Fruit fly (Drosophila melanogaster) whole organism, prepupa: ENCODE results near the gene Nuak.

ENCODE experiments used
- Blimp-1 ChIP-seq: fragments of 200-800 bp; sonication (Bioruptor generic); optimal IDR thresholded peaks from 3 replicates; lab custom pipeline; 2017; ENCODE audit warnings: missing biosample characterization, missing genetic modification characterization, mild to moderate bottlenecking, moderate library complexity, missing genetic modification reagents
- CG10631 ChIP-seq: fragments of 200-800 bp; sonication (Bioruptor generic); optimal IDR thresholded peaks from 2 replicates; lab custom pipeline; 2016; ENCODE audit warnings: missing biosample characterization, missing genetic modification characterization
- CG10669 ChIP-seq: fragments of 200-800 bp; sonication (Bioruptor generic); optimal IDR thresholded peaks from 3 replicates; lab custom pipeline; 2018; ENCODE audit warnings: missing biosample characterization, mild to moderate bottlenecking, missing genetic modification characterization, moderate library complexity
- CG11294 ChIP-seq: fragments of 200-800 bp; sonication (Bioruptor generic); IDR thresholded peaks from 2 replicates; pipeline ENCODE4 v1.3.6; 2022; ENCODE audit warnings: missing biosample characterization, missing genetic modification characterization
- CG11762 ChIP-seq: fragments of 200-800 bp; sonication (Bioruptor generic); optimal IDR thresholded peaks from 3 replicates; lab custom pipeline; 2016; ENCODE audit warnings: missing biosample characterization, missing genetic modification characterization; ENCODE audit not compliant: insufficient read depth
- CG11902 ChIP-seq: fragments of 200-800 bp; sonication (Bioruptor generic); optimal IDR thresholded peaks from 3 replicates; lab custom pipeline; 2016; ENCODE audit warnings: missing biosample characterization, missing genetic modification characterization
- CG15336 ChIP-seq: fragments of 200-800 bp; sonication (Bioruptor generic); IDR thresholded peaks from 2 replicates; pipeline ENCODE4 v1.3.6; 2022; ENCODE audit warnings: missing biosample characterization, missing genetic modification characterization
- CG1621 ChIP-seq: fragments of 200-800 bp; sonication (Bioruptor generic); optimal IDR thresholded peaks from 3 replicates; lab custom pipeline; 2018; ENCODE audit warnings: missing biosample characterization, mild to moderate bottlenecking, missing genetic modification characterization
- CG32006 ChIP-seq: fragments of 200-800 bp; sonication (Bioruptor generic); optimal IDR thresholded peaks from 3 replicates; lab custom pipeline; 2017; ENCODE audit warnings: missing biosample characterization, mild to moderate bottlenecking, missing genetic modification characterization
- CG34406 ChIP-seq: fragments of 200-800 bp; sonication (Bioruptor generic); optimal IDR thresholded peaks from 3 replicates; lab custom pipeline; 2016; ENCODE audit warnings: missing biosample characterization, missing genetic modification characterization
- CG4318 ChIP-seq: fragments of 200-800 bp; sonication (Bioruptor generic); optimal IDR thresholded peaks from 3 replicates; lab custom pipeline; 2017; ENCODE audit warnings: missing biosample characterization, mild to moderate bottlenecking, missing genetic modification characterization
- CG6163 ChIP-seq: fragments of 200-800 bp; sonication (Bioruptor generic); IDR thresholded peaks from 3 replicates; pipeline ENCODE4 v1.3.6; 2022; ENCODE audit warnings: missing biosample characterization, missing genetic modification characterization
- CG6792 ChIP-seq: fragments of 200-800 bp; sonication (Bioruptor generic); optimal IDR thresholded peaks from 3 replicates; lab custom pipeline; 2016; ENCODE audit warnings: missing biosample characterization, missing genetic modification characterization
- CG6854 ChIP-seq: fragments of 200-800 bp; sonication (Bioruptor generic); optimal IDR thresholded peaks from 2 replicates; lab custom pipeline; 2017; ENCODE audit warnings: missing biosample characterization, mild to moderate bottlenecking, missing genetic modification characterization
- CG7368 ChIP-seq: fragments of 200-800 bp; sonication (Bioruptor generic); optimal IDR thresholded peaks from 3 replicates; lab custom pipeline; 2016; ENCODE audit warnings: missing biosample characterization, missing genetic modification characterization
- CG8119 ChIP-seq: fragments of 200-800 bp; sonication (Bioruptor generic); IDR thresholded peaks from 3 replicates; pipeline ENCODE4 v1.3.6; 2022; ENCODE audit warnings: missing biosample characterization, missing genetic modification characterization
- CG8319 ChIP-seq: fragments of 200-800 bp; sonication (Bioruptor generic); optimal IDR thresholded peaks from 3 replicates; lab custom pipeline; 2016; ENCODE audit warnings: missing biosample characterization, missing genetic modification characterization
- CG8632 ChIP-seq: fragments of 200-800 bp; sonication (Bioruptor generic); optimal IDR thresholded peaks from 3 replicates; lab custom pipeline; 2016; ENCODE audit warnings: missing biosample characterization, missing genetic modification characterization
- CG9139 ChIP-seq: fragments of 200-800 bp; sonication (Bioruptor generic); optimal IDR thresholded peaks from 3 replicates; lab custom pipeline; 2017; ENCODE audit warnings: missing biosample characterization, mild to moderate bottlenecking, missing genetic modification characterization
- Eip75B ChIP-seq: fragments of 200-800 bp; sonication (Bioruptor generic); optimal IDR thresholded peaks from 3 replicates; lab custom pipeline; 2016; ENCODE audit warnings: missing biosample characterization, missing genetic modification characterization
- Eip78C ChIP-seq: fragments of 200-800 bp; sonication (Bioruptor generic); peaks from one replicate; lab custom pipeline; 2016; ENCODE audit warnings: missing biosample characterization, missing genetic modification characterization
- Eip93F ChIP-seq: fragments of 200-800 bp; sonication (Bioruptor generic); optimal IDR thresholded peaks from 2 replicates; lab custom pipeline; 2016; ENCODE audit warnings: missing biosample characterization, mild to moderate bottlenecking, missing genetic modification characterization
- Ets21C ChIP-seq: fragments of 200-800 bp; sonication (Bioruptor generic); optimal IDR thresholded peaks from 3 replicates; lab custom pipeline; 2016; ENCODE audit warnings: missing biosample characterization, missing genetic modification characterization
- Ets96B ChIP-seq: fragments of 200-800 bp; optimal IDR thresholded peaks from 2 replicates; lab custom pipeline; 2019; ENCODE audit warnings: missing biosample characterization, mild to moderate bottlenecking, missing genetic modification characterization, moderate library complexity
- Gug ChIP-seq: fragments of 200-800 bp; sonication (Bioruptor generic); IDR thresholded peaks from 2 replicates; pipeline ENCODE4 v1.3.6; 2022; ENCODE audit warnings: missing biosample characterization, missing genetic modification characterization
- Hr38 ChIP-seq: sonication (Bioruptor generic); optimal IDR thresholded peaks from 2 replicates; lab custom pipeline; 2016; ENCODE audit warnings: missing biosample characterization, missing genetic modification characterization
- Hr39 ChIP-seq: fragments of 200-800 bp; sonication (Bioruptor generic); optimal IDR thresholded peaks from 2 replicates; lab custom pipeline; 2016; ENCODE audit warnings: missing biosample characterization, missing genetic modification characterization
- Hr4 ChIP-seq: fragments of 200-800 bp; sonication (Bioruptor generic); optimal IDR thresholded peaks from 3 replicates; lab custom pipeline; 2016; ENCODE audit warnings: missing biosample characterization, missing genetic modification characterization
- Lpt ChIP-seq: fragments of 200-800 bp; sonication (Bioruptor generic); optimal IDR thresholded peaks from 3 replicates; lab custom pipeline; 2016; ENCODE audit warnings: missing biosample characterization, missing genetic modification characterization
- Met ChIP-seq: fragments of 200-800 bp; sonication (Bioruptor generic); optimal IDR thresholded peaks from 3 replicates; lab custom pipeline; 2016; ENCODE audit warnings: missing biosample characterization, missing genetic modification characterization
- Sox102F ChIP-seq: fragments of 200-800 bp; sonication (Bioruptor generic); optimal IDR thresholded peaks from 2 replicates; lab custom pipeline; 2016; ENCODE audit warnings: missing biosample characterization, mild to moderate bottlenecking, missing genetic modification characterization
- Sox14 ChIP-seq: fragments of 200-800 bp; sonication (Bioruptor generic); optimal IDR thresholded peaks from 3 replicates; lab custom pipeline; 2016; ENCODE audit warnings: missing biosample characterization, missing genetic modification characterization
- Sox15 ChIP-seq: fragments of 200-800 bp; sonication (Bioruptor generic); optimal IDR thresholded peaks from 3 replicates; lab custom pipeline; 2016; ENCODE audit warnings: missing biosample characterization, missing genetic modification characterization
- achi ChIP-seq: fragments of 200-800 bp; sonication (Bioruptor generic); optimal IDR thresholded peaks from 3 replicates; lab custom pipeline; 2016; ENCODE audit warnings: missing biosample characterization, missing genetic modification characterization
- acj6 ChIP-seq: fragments of 200-800 bp; sonication (Bioruptor generic); optimal IDR thresholded peaks from 3 replicates; lab custom pipeline; 2016; ENCODE audit warnings: missing biosample characterization, missing genetic modification characterization
- dac ChIP-seq: fragments of 200-800 bp; sonication (Bioruptor generic); optimal IDR thresholded peaks from 2 replicates; lab custom pipeline; 2017; ENCODE audit warnings: missing biosample characterization, mild to moderate bottlenecking, missing genetic modification characterization
- dsx ChIP-seq: fragments of 200-800 bp; optimal IDR thresholded peaks from 3 replicates; lab custom pipeline; 2019; ENCODE audit warnings: missing biosample characterization, mild to moderate bottlenecking, missing genetic modification characterization, moderate library complexity; ENCODE audit not compliant: poor library complexity, severe bottlenecking
- eg ChIP-seq: fragments of 200-800 bp; sonication (Bioruptor generic); IDR thresholded peaks from 3 replicates; pipeline ENCODE4 v1.3.6; 2022; ENCODE audit warnings: missing biosample characterization, missing genetic modification characterization
- esn ChIP-seq: fragments of 200-800 bp; sonication (Bioruptor generic); optimal IDR thresholded peaks from 2 replicates; lab custom pipeline; 2016; ENCODE audit warnings: missing biosample characterization, mild to moderate bottlenecking, missing genetic modification characterization, moderate library complexity
- fd59A ChIP-seq: fragments of 200-800 bp; sonication (Bioruptor generic); optimal IDR thresholded peaks from 2 replicates; lab custom pipeline; 2017; ENCODE audit warnings: missing biosample characterization, mild to moderate bottlenecking, missing genetic modification characterization, missing genetic modification reagents
- fd85E ChIP-seq: fragments of 200-800 bp; sonication (Bioruptor generic); optimal IDR thresholded peaks from 3 replicates; lab custom pipeline; 2016; ENCODE audit warnings: missing biosample characterization, missing genetic modification characterization
- pdm3 ChIP-seq: fragments of 200-800 bp; sonication (Bioruptor generic); optimal IDR thresholded peaks from 3 replicates; lab custom pipeline; 2016; ENCODE audit warnings: missing biosample characterization, missing genetic modification characterization
- salr ChIP-seq, 2 experiments: fragments of 200-800 bp; sonication (Bioruptor generic); optimal IDR thresholded peaks; 3 replicates each; lab custom pipeline; 2016 to 2018; ENCODE audit warnings: missing biosample characterization in 2 of 2, missing genetic modification characterization in 2 of 2, mild to moderate bottlenecking in 1 of 2
- spab ChIP-seq: fragments of 200-800 bp; sonication (Bioruptor generic); optimal IDR thresholded peaks from 2 replicates; lab custom pipeline; 2017; ENCODE audit warnings: missing biosample characterization, mild to moderate bottlenecking, missing genetic modification characterization, missing genetic modification reagents
- ss ChIP-seq, 2 experiments: fragments of 200-800 bp; sonication (Bioruptor generic); optimal IDR thresholded peaks; 2 replicates in 1 of 2; 3 replicates in 1 of 2; lab custom pipeline; 2017 to 2018; ENCODE audit warnings: mild to moderate bottlenecking in 2 of 2, missing biosample characterization in 2 of 2, missing genetic modification characterization in 2 of 2, moderate library complexity in 1 of 2
- topi ChIP-seq: fragments of 200-800 bp; sonication (Bioruptor generic); optimal IDR thresholded peaks from 3 replicates; lab custom pipeline; 2016; ENCODE audit warnings: missing biosample characterization, missing genetic modification characterization
- vri ChIP-seq: fragments of 200-800 bp; sonication (Bioruptor generic); optimal IDR thresholded peaks from 3 replicates; lab custom pipeline; 2016; ENCODE audit warnings: missing biosample characterization, mild to moderate bottlenecking, missing genetic modification characterization

Gene Nuak

DNA sequence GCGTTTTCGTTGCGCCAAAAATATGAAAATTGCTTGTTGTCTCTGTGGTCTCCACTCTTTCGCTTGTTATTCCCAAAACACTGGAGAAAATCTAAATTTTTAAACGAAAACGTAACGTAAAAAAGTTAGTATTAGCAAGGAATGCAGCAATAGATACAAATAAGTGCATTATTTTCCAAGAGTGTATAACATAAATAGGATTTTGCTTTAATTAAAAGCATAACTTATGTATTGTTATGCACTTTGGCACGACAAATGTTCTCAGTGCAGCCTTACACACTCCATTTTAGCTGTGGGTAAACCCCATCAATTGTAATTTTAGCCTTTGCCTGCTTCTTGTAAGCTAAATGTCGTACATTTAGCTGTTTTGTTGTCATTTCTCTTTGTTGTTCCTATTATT is 11.9 kb downstream of the Nuak start (continued):
- TF ChIP-seq Sox14 (no peak), salr (GFP tag; optimal IDR thresholded peaks at IDR 0.05; lab: Kevin White, UChicago) (no peak), Blimp-1 (no peak), dac (GFP tag; lab: Kevin White, UChicago) (no peak), fd59A (GFP tag; lab: Kevin White, UChicago) (no peak), CG8319 (GFP tag; lab: Kevin White, UChicago) (no peak), Eip78C (GFP tag; lab: Kevin White, UChicago) (peak; percentile 68), CG34406 (GFP tag; lab: Kevin White, UChicago) (peak; percentile 3), CG8119 (GFP tag; lab: Robert Waterston, UW) (peak; percentile 39; the same call in 1 of the 3 replicates), CG6792 (GFP tag; lab: Kevin White, UChicago) (peak; percentile 10), eg (GFP tag; lab: Robert Waterston, UW) (peak; percentile 64; the same call in 2 of the 3 replicates), Hr4 (GFP tag; lab: Kevin White, UChicago) (peak; percentile 48), Hr38 (GFP tag; lab: Kevin White, UChicago) (no peak), dsx (GFP tag; lab: Kevin White, UChicago) (no peak), CG11762 (no peak), CG10631 (GFP tag; lab: Kevin White, UChicago) (peak; percentile 10), CG15336 (GFP tag; lab: Robert Waterston, UW) (peak; percentile 59; the same call in 1 of the 2 replicates), CG11294 (GFP tag; lab: Robert Waterston, UW) (no peak), Hr39 (GFP tag; lab: Kevin White, UChicago) (no peak), achi (GFP tag; lab: Kevin White, UChicago) (peak; percentile 42), esn (GFP tag; lab: Kevin White, UChicago) (peak; percentile 15), ss (GFP tag; optimal IDR thresholded peaks at IDR 0.05; lab: Kevin White, UChicago) (no peak), CG9139 (GFP tag; lab: Kevin White, UChicago) (no peak), CG4318 (peak; percentile 13), acj6 (no peak), Ets96B (tag; lab: Kevin White, UChicago) (no peak), pdm3 (GFP tag; lab: Kevin White, UChicago) (peak; percentile 19), Eip75B (no peak)
- TF ChIP-seq, all 60 proteins: peak for 19

DNA sequence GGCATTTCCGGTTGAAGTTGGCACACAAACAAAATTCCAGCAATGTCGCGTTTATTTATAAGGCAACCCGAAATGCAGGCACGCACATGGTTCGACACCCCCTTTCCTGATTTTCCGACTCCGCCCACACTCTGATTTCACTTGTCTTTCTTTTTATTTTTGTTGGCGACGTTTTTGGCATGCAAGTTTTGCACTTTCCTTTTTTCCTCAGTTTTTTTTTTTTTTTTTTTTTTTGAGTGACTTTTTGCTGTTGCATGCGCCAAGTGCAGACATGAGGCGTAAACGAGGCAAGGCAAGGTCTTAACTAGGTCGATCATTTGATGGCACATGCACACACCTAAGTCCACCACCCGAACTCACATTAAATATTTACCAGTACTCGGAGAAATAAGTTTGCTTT is 18.0 kb downstream of the Nuak start:
- TF ChIP-seq CG1621 (tag; lab: Kevin White, UChicago) (no peak), CG6163 (peak; percentile 61; the same call in 2 of the 3 replicates), Eip93F (GFP tag; lab: Kevin White, UChicago) (no peak), fd85E (GFP tag; lab: Kevin White, UChicago) (no peak), Sox15 (no peak), CG6854 (GFP tag; lab: Kevin White, UChicago) (no peak), dsx (GFP tag; lab: Kevin White, UChicago) (no peak), ss (GFP tag; optimal IDR thresholded peaks at IDR 0.05; lab: Kevin White, UChicago) (no peak), CG10631 (GFP tag; lab: Kevin White, UChicago) (no peak), CG9139 (GFP tag; lab: Kevin White, UChicago) (no peak), spab (GFP tag; lab: Kevin White, UChicago) (no peak), Ets21C (GFP tag; lab: Kevin White, UChicago) (no peak), Hr38 (GFP tag; lab: Kevin White, UChicago) (no peak), esn (GFP tag; lab: Kevin White, UChicago) (no peak), topi (GFP tag; lab: Kevin White, UChicago) (no peak), Sox102F (GFP tag; lab: Kevin White, UChicago) (no peak), Eip75B (no peak), fd59A (GFP tag; lab: Kevin White, UChicago) (no peak), CG7368 (GFP tag; lab: Kevin White, UChicago) (no peak), CG32006 (no peak), Gug (no peak), Met (no peak), vri (no peak), CG15336 (GFP tag; lab: Robert Waterston, UW) (peak; percentile 70), CG8319 (GFP tag; lab: Kevin White, UChicago) (no peak), Lpt (GFP tag; lab: Kevin White, UChicago) (peak; percentile 59), CG10669 (GFP tag; lab: Kevin White, UChicago) (no peak), CG11294 (GFP tag; lab: Robert Waterston, UW) (peak; percentile 24; the same call in 1 of the 2 replicates), CG11762 (no peak), CG11902 (GFP tag; lab: Kevin White, UChicago) (no peak), CG4318 (no peak), Hr4 (GFP tag; lab: Kevin White, UChicago) (peak; percentile 13), salr (GFP tag; optimal IDR thresholded peaks at IDR 0.05; lab: Kevin White, UChicago) (no peak), Eip78C (GFP tag; lab: Kevin White, UChicago) (no peak), eg (GFP tag; lab: Robert Waterston, UW) (peak; percentile 87), acj6 (no peak), CG8632 (GFP tag; lab: Kevin White, UChicago) (no peak), dac (GFP tag; lab: Kevin White, UChicago) (no peak)
